Worm (Caenorhabditis elegans): ENCODE measurements around the gene ZK1010.2.

The ZK1010.2 gene

ce11 chrIII:12931786-12932427 lies 45.8 kb downstream of the ZK1010.2 start, which contains the start of gene rbm-7 (continued):
- TF ChIP-seq aha-1 (tag) = no peak
- no peak for TF ChIP-seq D1046.2 (GFP tag; IDR thresholded peaks at IDR 0.05)
- no peak for TF ChIP-seq gei-8 (GFP tag; optimal IDR thresholded peaks at IDR 0.05)
- TF ChIP-seq F10B5.3 (tag; optimal IDR thresholded peaks at IDR 0.05) = no peak
- peak; percentile 30 for TF ChIP-seq F37D6.2 (tag; optimal IDR thresholded peaks at IDR 0.05)
- no peak for TF ChIP-seq Y48G9A.11 (GFP tag; IDR thresholded peaks at IDR 0.05)
- TF ChIP-seq nhr-102 (tag; optimal IDR thresholded peaks at IDR 0.05) = peak; percentile 48
- TF ChIP-seq F44E2.7 (GFP tag; IDR thresholded peaks at IDR 0.05) = no peak
- no peak for TF ChIP-seq R02D3.7 (tag; optimal IDR thresholded peaks at IDR 0.05)
- TF ChIP-seq ztf-7 (tag; optimal IDR thresholded peaks at IDR 0.05) = no peak
- TF ChIP-seq lir-3 (tag; optimal IDR thresholded peaks at IDR 0.05) = no peak
- TF ChIP-seq nhr-41 (GFP tag; IDR thresholded peaks at IDR 0.05) = no peak
- no peak for TF ChIP-seq zip-11 (GFP tag; IDR thresholded peaks at IDR 0.05)
- no peak for TF ChIP-seq arid-1 (GFP tag; conservative IDR thresholded peaks at IDR 0.05)
- peak; percentile 49 for TF ChIP-seq hlh-30 (tag; optimal IDR thresholded peaks at IDR 0.05; ENCODE audit: insufficient read depth)
- no peak for TF ChIP-seq pha-4 (GFP tag; IDR thresholded peaks at IDR 0.05)
- TF ChIP-seq pha-4 (tag; optimal IDR thresholded peaks at IDR 0.05) = no peak
- TF ChIP-seq F49E8.2 (tag; optimal IDR thresholded peaks at IDR 0.05; ENCODE audit: borderline replicate concordance) = no peak
- TF ChIP-seq jun-1 (tag; optimal IDR thresholded peaks at IDR 0.05) = peak; percentile 53
- peak in 1 of 2 experiments; percentile 32 for TF ChIP-seq hif-1 (tag; optimal IDR thresholded peaks at IDR 0.05)
- TF ChIP-seq set-16 (GFP tag; IDR thresholded peaks at IDR 0.05) = no peak
- TF ChIP-seq mes-2 (tag; optimal IDR thresholded peaks at IDR 0.05; ENCODE audit: poor library complexity, severe bottlenecking) = peak; percentile 60
- no peak for TF ChIP-seq lin-29 (GFP tag; IDR thresholded peaks at IDR 0.05)
- TF ChIP-seq zfp-2 (tag; optimal IDR thresholded peaks at IDR 0.05) = no peak
- TF ChIP-seq unc-62 (GFP tag; optimal IDR thresholded peaks at IDR 0.05 in 1 of 2) = no peak
- TF ChIP-seq unc-62 (tag; optimal IDR thresholded peaks at IDR 0.05) = no peak

- TF ChIP-seq gei-8 (GFP tag; optimal IDR thresholded peaks at IDR 0.05) (no peak), nhr-77 (tag; optimal IDR thresholded peaks at IDR 0.05) (no peak), hlh-30 (tag; optimal IDR thresholded peaks at IDR 0.05; ENCODE audit: insufficient read depth) (no peak), tra-1 (GFP tag; IDR thresholded peaks at IDR 0.05) (no peak), ztf-7 (tag; optimal IDR thresholded peaks at IDR 0.05) (no peak), set-16 (GFP tag; IDR thresholded peaks at IDR 0.05) (peak; percentile 77), php-3 (GFP tag; IDR thresholded peaks at IDR 0.05) (0 out of 2 replicates have a peak, but pooled peaks have one; percentile 14), lim-7 (GFP tag; IDR thresholded peaks at IDR 0.05) (no peak)
Observed at ce11 chrIII:12931108-12931507, 46.6 kb downstream of the ZK1010.2 start.

ce11 chrIII:12929573-12929972 lies 48.1 kb downstream of the ZK1010.2 start, which contains the start of gene Y37D8A.19:
Gene Y37D8A.19 (plus strand): TSS chrIII:12929873.
- no peak for TF ChIP-seq mxl-2 (GFP tag; conservative IDR thresholded peaks at IDR 0.05)
- TF ChIP-seq zfp-3 (GFP tag; conservative IDR thresholded peaks at IDR 0.05) = no peak
- no peak for TF ChIP-seq ces-1 (GFP tag; optimal IDR thresholded peaks at IDR 0.05)
- no peak for TF ChIP-seq nhr-111 (GFP tag; optimal IDR thresholded peaks at IDR 0.05)
- no peak for TF ChIP-seq hlh-11 (tag; optimal IDR thresholded peaks at IDR 0.05)
- TF ChIP-seq fkh-10 (GFP tag; optimal IDR thresholded peaks at IDR 0.05) = no peak
- TF ChIP-seq nhr-77 (tag; optimal IDR thresholded peaks at IDR 0.05) = no peak
- TF ChIP-seq duxl-1 (tag; optimal IDR thresholded peaks at IDR 0.05; ENCODE audit: poor library complexity) = no peak
- no peak for TF ChIP-seq zip-2 (tag; optimal IDR thresholded peaks at IDR 0.05)
- TF ChIP-seq pha-4 (GFP tag; IDR thresholded peaks at IDR 0.05) = no peak
- no peak for TF ChIP-seq pha-4 (tag; optimal IDR thresholded peaks at IDR 0.05)
- TF ChIP-seq nhr-6 (tag; optimal IDR thresholded peaks at IDR 0.05) = no peak
- no peak for TF ChIP-seq mdl-1 (tag; optimal IDR thresholded peaks at IDR 0.05)
- TF ChIP-seq Y48G9A.11 (GFP tag; IDR thresholded peaks at IDR 0.05) = no peak

Data from whole organism, L4 larva.